Worm (Caenorhabditis elegans): Measurements from ENCODE around the gene str-207.

ce11 chrV:4913853-4914252, 37.7 kb upstream of the str-207 start:
- TF ChIP-seq him-1 (tag; optimal IDR thresholded peaks at IDR 0.05) (no peak), dao-5 (tag; optimal IDR thresholded peaks at IDR 0.05) (no peak), W03F9.2 (tag; optimal IDR thresholded peaks at IDR 0.05) (no peak)
